Worm (Caenorhabditis elegans): Measurements from ENCODE around the gene R10E9.2.
A peak's percentile ranks its signal among the peaks of the same experiment; 100 is the strongest.

The R10E9.2 gene

DNA sequence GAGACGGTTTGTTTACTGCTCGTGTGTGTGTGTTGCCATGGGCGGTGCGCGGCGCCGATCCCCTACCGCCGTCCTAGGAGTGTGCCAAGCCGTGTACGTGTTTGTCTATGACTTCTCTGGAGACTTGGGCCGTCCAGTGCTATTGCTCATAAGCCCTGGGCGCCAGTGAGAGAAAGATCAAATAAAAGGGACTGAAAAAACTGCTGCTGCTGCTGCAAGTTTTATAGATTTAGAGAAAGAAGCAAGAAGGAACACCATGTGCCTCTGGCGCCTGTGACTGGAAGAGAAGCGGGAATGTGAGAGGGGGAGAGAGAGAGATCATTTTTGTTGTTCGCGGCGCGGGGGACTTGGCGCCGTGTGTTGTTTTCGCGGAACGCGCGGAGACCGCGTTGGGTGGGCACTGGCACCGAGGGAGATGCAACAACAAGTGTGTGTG is 19.9 kb upstream of the R10E9.2 start:
- no peak for TF ChIP-seq ama-1 (optimal IDR thresholded peaks at IDR 0.05)
- peak in 1 of 2 experiments; percentile 8 for TF ChIP-seq egl-27 (tag; optimal IDR thresholded peaks at IDR 0.05)
- no peak for TF ChIP-seq hpl-2 (GFP tag; optimal IDR thresholded peaks at IDR 0.05)
- TF ChIP-seq tbx-2 (tag; optimal IDR thresholded peaks at IDR 0.05), result peak; percentile 53
- peak in 1 of 2 experiments; percentile 32 for TF ChIP-seq mdl-1 (tag; optimal IDR thresholded peaks at IDR 0.05)
- peak in 1 of 2 experiments; percentile 10 for TF ChIP-seq ztf-11 (tag; optimal IDR thresholded peaks at IDR 0.05)
- peak; percentile 70 for TF ChIP-seq nhr-77 (tag; optimal IDR thresholded peaks at IDR 0.05)
- TF ChIP-seq fkh-4 (tag; optimal IDR thresholded peaks at IDR 0.05; ENCODE audit: borderline replicate concordance), result no peak
- TF ChIP-seq lin-13 (GFP tag; optimal IDR thresholded peaks at IDR 0.05), result no peak
- peak; percentile 36 for TF ChIP-seq nhr-71 (tag; optimal IDR thresholded peaks at IDR 0.05)
- no peak for TF ChIP-seq efl-1 (optimal IDR thresholded peaks at IDR 0.05)
- TF ChIP-seq efl-1 (GFP tag; optimal IDR thresholded peaks at IDR 0.05 in 1 of 2), result peak in 1 of 2 experiments; percentile 44
- peak; percentile 16 for TF ChIP-seq nhr-20 (tag; optimal IDR thresholded peaks at IDR 0.05)
- no peak for TF ChIP-seq nhr-12 (tag; optimal IDR thresholded peaks at IDR 0.05)
- peak in 1 of 2 experiments; percentile 23 for TF ChIP-seq lsy-2 (tag; optimal IDR thresholded peaks at IDR 0.05)
- no peak for TF ChIP-seq ztf-4 (tag; optimal IDR thresholded peaks at IDR 0.05)
- peak; percentile 40 for TF ChIP-seq nhr-47 (tag; optimal IDR thresholded peaks at IDR 0.05)
- peak; percentile 5 for TF ChIP-seq swsn-7 (tag; optimal IDR thresholded peaks at IDR 0.05)
- TF ChIP-seq aly-2 (tag; optimal IDR thresholded peaks at IDR 0.05), result no peak
- no peak for TF ChIP-seq ets-5 (GFP tag; IDR thresholded peaks at IDR 0.05)
- TF ChIP-seq F16B12.6 (tag; optimal IDR thresholded peaks at IDR 0.05), result no peak
- TF ChIP-seq ceh-82 (tag; optimal IDR thresholded peaks at IDR 0.05), result no peak
- no peak for TF ChIP-seq C34B4.2 (tag; optimal IDR thresholded peaks at IDR 0.05)
- no peak for TF ChIP-seq nhr-84 (tag; optimal IDR thresholded peaks at IDR 0.05)
- no peak for TF ChIP-seq nhr-90 (tag; optimal IDR thresholded peaks at IDR 0.05; ENCODE audit: poor library complexity)
- TF ChIP-seq fkh-8 (tag; optimal IDR thresholded peaks at IDR 0.05), result peak; percentile 75
- no peak for TF ChIP-seq egl-13 (tag; optimal IDR thresholded peaks at IDR 0.05)
- peak; percentile 5 for TF ChIP-seq sup-37 (GFP tag; optimal IDR thresholded peaks at IDR 0.05)
- no peak for TF ChIP-seq nhr-11 (tag; optimal IDR thresholded peaks at IDR 0.05)
- no peak for TF ChIP-seq vab-15 (tag; optimal IDR thresholded peaks at IDR 0.05)
- peak; percentile 68 for TF ChIP-seq lin-14 (GFP tag; optimal IDR thresholded peaks at IDR 0.05)

- TF ChIP-seq zip-4 (GFP tag; optimal IDR thresholded peaks at IDR 0.05) (no peak), C34B4.2 (tag; optimal IDR thresholded peaks at IDR 0.05) (no peak), jun-1 (tag; optimal IDR thresholded peaks at IDR 0.05) (peak; percentile 36), pax-3 (tag; optimal IDR thresholded peaks at IDR 0.05) (no peak), lsy-2 (tag; optimal IDR thresholded peaks at IDR 0.05) (peak; percentile 46 to 61), unc-98 (GFP tag; IDR thresholded peaks at IDR 0.05) (no peak), F16B12.6 (tag; optimal IDR thresholded peaks at IDR 0.05) (no peak), ceh-63 (GFP tag; optimal IDR thresholded peaks at IDR 0.05) (no peak), hpl-2 (GFP tag; optimal IDR thresholded peaks at IDR 0.05) (no peak), nhr-84 (tag; optimal IDR thresholded peaks at IDR 0.05) (no peak), snpc-4 (tag; optimal IDR thresholded peaks at IDR 0.05) (peak; percentile 28), ceh-88 (GFP tag; IDR thresholded peaks at IDR 0.05) (no peak), nhr-20 (tag; optimal IDR thresholded peaks at IDR 0.05) (peak; percentile 75), fkh-10 (GFP tag; optimal IDR thresholded peaks at IDR 0.05) (peak; percentile 26), lin-13 (GFP tag; optimal IDR thresholded peaks at IDR 0.05) (peak; percentile 21), lin-39 (tag; optimal IDR thresholded peaks at IDR 0.05) (no peak), elt-3 (tag; optimal IDR thresholded peaks at IDR 0.05) (no peak), rnt-1 (tag; optimal IDR thresholded peaks at IDR 0.05) (peak; percentile 65), lin-35 (GFP tag; optimal IDR thresholded peaks at IDR 0.05) (peak; percentile 52 to 58), Y116A8C.19 (tag; optimal IDR thresholded peaks at IDR 0.05; ENCODE audit: borderline replicate concordance) (no peak), grh-1 (GFP tag; IDR thresholded peaks at IDR 0.05) (no peak), C16A3.4 (tag; optimal IDR thresholded peaks at IDR 0.05) (peak; percentile 13), lin-15B (tag; optimal IDR thresholded peaks at IDR 0.05) (no peak), sup-37 (GFP tag; optimal IDR thresholded peaks at IDR 0.05) (no peak), unc-30 (tag; optimal IDR thresholded peaks at IDR 0.05) (no peak), nhr-237 (tag; optimal IDR thresholded peaks at IDR 0.05) (no peak), C04F5.9 (tag; optimal IDR thresholded peaks at IDR 0.05) (no peak), isw-1 (GFP tag; IDR thresholded peaks at IDR 0.05) (no peak)
These were observed 16.0 kb upstream of the R10E9.2 start for ce11 chrIII:3979980-3980631.

All from whole organism, L1 larva.